Worm (Caenorhabditis elegans): ENCODE data around the gene K11H12.3.

DNA sequence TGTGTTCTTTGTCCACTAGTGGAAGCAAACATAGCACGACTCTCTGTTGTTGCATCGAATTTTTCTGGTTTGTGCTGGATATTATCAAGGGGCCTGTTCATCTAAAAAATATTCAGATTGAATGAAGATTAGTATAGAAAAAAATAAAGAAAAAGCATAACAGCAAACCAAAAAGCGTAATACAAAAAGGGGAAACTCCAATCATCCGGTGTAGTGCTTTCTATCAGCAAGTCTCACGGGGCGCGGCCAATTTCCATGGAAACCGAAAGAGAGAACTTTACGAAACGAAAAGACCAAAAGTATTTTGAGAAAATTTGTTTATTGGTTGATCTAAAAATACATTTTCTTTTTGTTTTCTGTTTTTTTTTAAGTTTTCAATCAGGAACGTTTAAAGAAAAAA is 25.0 kb upstream of the K11H12.3 start, which contains the start of gene Y55F3C.17:
- TF ChIP-seq lim-6 (tag; optimal IDR thresholded peaks at IDR 0.05) (no peak), sox-2 (GFP tag; IDR thresholded peaks at IDR 0.05) (no peak), fax-1 (tag; optimal IDR thresholded peaks at IDR 0.05) (no peak), pha-4 (tag; optimal IDR thresholded peaks at IDR 0.05) (no peak), gmeb-2 (tag; optimal IDR thresholded peaks at IDR 0.05) (no peak), T23F11.4 (GFP tag; optimal IDR thresholded peaks at IDR 0.05) (no peak)
